Worm (Caenorhabditis elegans): Measurements from ENCODE around the gene cest-30.

ce11 chrV:5252016-5252415, 10.9 kb downstream of the cest-30 start, which contains the start of gene srt-68:
- TF ChIP-seq lin-54 (GFP tag; optimal IDR thresholded peaks at IDR 0.05): no peak
- no peak for TF ChIP-seq mcd-1 (GFP tag; IDR thresholded peaks at IDR 0.05)
- TF ChIP-seq tlf-1 (GFP tag; optimal IDR thresholded peaks at IDR 0.05): no peak
- TF ChIP-seq snpc-1.3 (tag; optimal IDR thresholded peaks at IDR 0.05; ENCODE audit: insufficient read depth): no peak
- TF ChIP-seq nhr-120 (GFP tag; IDR thresholded peaks at IDR 0.05): no peak
- no peak for TF ChIP-seq F49E8.2 (tag; optimal IDR thresholded peaks at IDR 0.05; ENCODE audit: insufficient read depth)
- TF ChIP-seq attf-5 (GFP tag; optimal IDR thresholded peaks at IDR 0.05): no peak
- no peak for TF ChIP-seq him-1 (tag; optimal IDR thresholded peaks at IDR 0.05)
- TF ChIP-seq aptf-2 (GFP tag; conservative IDR thresholded peaks at IDR 0.05): no peak
- no peak for TF ChIP-seq ztf-26 (tag; optimal IDR thresholded peaks at IDR 0.05)
- TF ChIP-seq pha-4 (tag; optimal IDR thresholded peaks at IDR 0.05): no peak
- TF ChIP-seq ztf-3 (GFP tag; optimal IDR thresholded peaks at IDR 0.05): no peak
- TF ChIP-seq ets-4 (GFP tag; optimal IDR thresholded peaks at IDR 0.05): no peak

Data from whole organism, young adult.